Fruit fly (Drosophila melanogaster): ENCODE data around the gene CG7800.

The CG7800 gene

dm6 chr3R:8206628-8207275 lies 11.0 kb upstream of the CG7800 start:
- no peak for TF ChIP-seq CG4496 (GFP tag; IDR thresholded peaks at IDR 0.05)
- TF ChIP-seq Ets98B (GFP tag; IDR thresholded peaks at IDR 0.05) = no peak
- no peak for TF ChIP-seq CG17806 (tag; optimal IDR thresholded peaks at IDR 0.05)
- no peak for TF ChIP-seq CG10348 (GFP tag; IDR thresholded peaks at IDR 0.05)
- TF ChIP-seq CG32121 (GFP tag; IDR thresholded peaks at IDR 0.05) = no peak
- no peak for TF ChIP-seq CG12605 (GFP tag; IDR thresholded peaks at IDR 0.05)
- no peak for TF ChIP-seq EcR (GFP tag; optimal IDR thresholded peaks at IDR 0.05)
- TF ChIP-seq CG8159 (tag; optimal IDR thresholded peaks at IDR 0.05) = no peak
- no peak for TF ChIP-seq CG8301 (tag; optimal IDR thresholded peaks at IDR 0.05)

- TF ChIP-seq CG4496 (GFP tag; IDR thresholded peaks at IDR 0.05) = no peak
- TF ChIP-seq fd96Ca (GFP tag; IDR thresholded peaks at IDR 0.05) = no peak
- TF ChIP-seq gl (tag; optimal IDR thresholded peaks at IDR 0.05) = no peak
- TF ChIP-seq D1 (tag; optimal IDR thresholded peaks at IDR 0.05) = no peak
Measured at dm6 chr3R:8207276-8207654, 10.5 kb upstream of the CG7800 start.

DNA sequence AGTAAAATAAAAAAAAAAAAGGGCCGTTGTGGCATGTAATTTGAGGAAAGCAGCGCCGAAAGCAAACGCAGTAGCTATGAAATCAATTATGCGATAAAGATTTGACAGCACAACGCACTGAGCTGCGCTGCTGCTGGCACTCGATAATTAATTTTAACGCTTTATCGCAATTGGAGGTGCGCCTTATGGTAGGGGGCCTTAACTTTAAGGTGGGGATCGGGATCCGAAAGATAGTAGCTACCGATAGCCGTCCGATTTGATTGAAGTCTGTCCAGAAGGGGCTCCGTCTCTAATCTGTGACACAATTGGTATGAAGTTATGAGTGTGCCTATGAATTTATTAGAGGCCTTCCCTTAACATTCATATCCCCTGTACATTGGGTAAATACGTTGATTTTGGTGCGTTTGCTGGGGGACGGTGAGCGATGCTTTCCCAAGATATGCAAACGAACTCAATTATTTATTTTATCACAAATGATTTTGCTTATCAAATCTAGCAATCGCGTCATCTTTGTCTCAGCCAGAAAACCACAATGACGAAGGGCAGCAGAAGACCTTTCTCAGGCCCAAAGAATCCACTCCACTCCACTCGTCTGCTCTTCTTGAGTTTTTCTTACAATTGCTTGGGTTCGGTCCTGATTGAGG lies 9.3 kb upstream of the CG7800 start:
- TF ChIP-seq CG15710 (tag; optimal IDR thresholded peaks at IDR 0.05) (no peak), Pif1A (GFP tag; optimal IDR thresholded peaks at IDR 0.05) (no peak), rn (GFP tag; IDR thresholded peaks at IDR 0.05) (no peak), CG32121 (GFP tag; IDR thresholded peaks at IDR 0.05) (no peak), fd96Ca (GFP tag; IDR thresholded peaks at IDR 0.05) (no peak), Ets98B (GFP tag; IDR thresholded peaks at IDR 0.05) (no peak), CG8301 (tag; optimal IDR thresholded peaks at IDR 0.05) (no peak), Snoo (tag; optimal IDR thresholded peaks at IDR 0.05) (no peak), CG17806 (tag; optimal IDR thresholded peaks at IDR 0.05) (no peak), CG12605 (GFP tag; IDR thresholded peaks at IDR 0.05) (no peak), CG34367 (tag; optimal IDR thresholded peaks at IDR 0.05) (no peak)

dm6 chr3R:8210837-8211488 lies 6.8 kb upstream of the CG7800 start:
- no peak for TF ChIP-seq CG9948 (tag; optimal IDR thresholded peaks at IDR 0.05)
- no peak for TF ChIP-seq Pif1A (GFP tag; optimal IDR thresholded peaks at IDR 0.05)
- TF ChIP-seq Ets98B (GFP tag; IDR thresholded peaks at IDR 0.05) = no peak
- TF ChIP-seq CG13204 (GFP tag; optimal IDR thresholded peaks at IDR 0.05) = no peak
- no peak for TF ChIP-seq CG32121 (GFP tag; IDR thresholded peaks at IDR 0.05)
- no peak for TF ChIP-seq CG34367 (tag; optimal IDR thresholded peaks at IDR 0.05)
- no peak for TF ChIP-seq CG10348 (GFP tag; IDR thresholded peaks at IDR 0.05)
- no peak for TF ChIP-seq fd96Ca (GFP tag; IDR thresholded peaks at IDR 0.05)
- no peak for TF ChIP-seq rn (GFP tag; IDR thresholded peaks at IDR 0.05)
- no peak for TF ChIP-seq Pif1B (GFP tag; optimal IDR thresholded peaks at IDR 0.05)
- no peak for TF ChIP-seq EcR (GFP tag; optimal IDR thresholded peaks at IDR 0.05)
- no peak for TF ChIP-seq D1 (tag; optimal IDR thresholded peaks at IDR 0.05)
- no peak for TF ChIP-seq CG8159 (tag; optimal IDR thresholded peaks at IDR 0.05)
- TF ChIP-seq CG8301 (tag; optimal IDR thresholded peaks at IDR 0.05) = no peak
- TF ChIP-seq CG15710 (tag; optimal IDR thresholded peaks at IDR 0.05) = no peak

DNA sequence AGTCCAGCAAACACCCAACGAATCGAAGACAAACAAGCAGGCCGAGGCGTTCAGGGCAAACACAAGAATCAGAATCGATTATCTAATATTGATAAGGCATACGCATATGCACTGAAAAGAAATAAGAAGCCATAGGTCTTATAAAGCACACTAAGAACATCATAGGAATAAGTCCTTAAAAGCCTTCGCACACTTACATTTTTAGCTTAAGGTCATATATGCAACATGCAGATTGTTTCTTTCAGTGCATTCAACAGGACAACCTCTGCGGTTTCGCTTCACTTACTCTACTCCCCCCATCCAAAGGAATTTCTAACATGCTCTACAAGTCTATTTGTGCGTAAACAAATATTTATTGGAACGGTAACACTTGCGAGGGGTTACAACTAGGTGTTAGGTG lies 5.2 kb upstream of the CG7800 start:
- 0 out of 3 replicates have a peak, but pooled peaks have one; percentile 15 for TF ChIP-seq fd96Ca (GFP tag; IDR thresholded peaks at IDR 0.05)
- no peak for TF ChIP-seq CG9948 (tag; optimal IDR thresholded peaks at IDR 0.05)

dm6 chr3R:8215528-8216189 lies 2.1 kb upstream of the CG7800 start:
- TF ChIP-seq CG32121 (GFP tag; IDR thresholded peaks at IDR 0.05) (no peak), CG12605 (GFP tag; IDR thresholded peaks at IDR 0.05) (no peak), CG8159 (tag; optimal IDR thresholded peaks at IDR 0.05) (no peak), Snoo (tag; optimal IDR thresholded peaks at IDR 0.05) (no peak), CG17806 (tag; optimal IDR thresholded peaks at IDR 0.05) (no peak), EcR (GFP tag; optimal IDR thresholded peaks at IDR 0.05) (no peak), CG8301 (tag; optimal IDR thresholded peaks at IDR 0.05) (no peak), CG9948 (tag; optimal IDR thresholded peaks at IDR 0.05) (no peak), Ets98B (GFP tag; IDR thresholded peaks at IDR 0.05) (no peak), CG13204 (GFP tag; optimal IDR thresholded peaks at IDR 0.05) (no peak), D1 (tag; optimal IDR thresholded peaks at IDR 0.05) (no peak), Pif1B (GFP tag; optimal IDR thresholded peaks at IDR 0.05) (no peak), CG15710 (tag; optimal IDR thresholded peaks at IDR 0.05) (no peak), rn (GFP tag; IDR thresholded peaks at IDR 0.05) (no peak), fd96Ca (GFP tag; IDR thresholded peaks at IDR 0.05) (no peak), Pif1A (GFP tag; optimal IDR thresholded peaks at IDR 0.05) (no peak), CG34367 (tag; optimal IDR thresholded peaks at IDR 0.05) (no peak)

All from whole organism, pupa.